Worm (Caenorhabditis elegans): ENCODE results near the gene srg-34.
A peak's percentile ranks its signal among the peaks of the same experiment; 100 is the strongest.

DNA sequence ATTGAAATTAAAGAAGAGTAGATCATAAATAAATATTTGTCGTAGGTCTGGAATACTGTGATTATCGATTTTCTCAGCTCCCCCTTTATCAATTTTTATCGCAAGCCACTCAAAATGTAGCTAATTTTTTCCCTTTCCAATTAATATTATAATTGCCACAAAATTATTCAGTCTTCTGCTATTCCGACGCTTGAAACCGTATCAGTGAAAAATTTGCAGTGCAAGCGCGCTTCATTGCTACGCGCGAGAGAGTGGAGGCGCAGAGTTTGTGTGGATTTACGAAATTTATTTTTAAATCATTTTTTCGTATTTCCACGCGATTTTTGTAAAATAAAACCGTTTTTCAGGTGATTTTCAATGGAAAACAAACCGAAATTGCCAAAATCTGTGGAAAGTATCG lies 31.1 kb downstream of the srg-34 start, which contains the start of gene ints-5:
- TF ChIP-seq elt-3 (tag; optimal IDR thresholded peaks at IDR 0.05) = peak in 1 of 6 experiments; percentile 52
- TF ChIP-seq nhr-77 (tag; optimal IDR thresholded peaks at IDR 0.05) = peak; percentile 35
- peak; percentile 12 for TF ChIP-seq fos-1 (tag; optimal IDR thresholded peaks at IDR 0.05)
- no peak for TF ChIP-seq ztf-11 (tag; optimal IDR thresholded peaks at IDR 0.05)
- no peak for TF ChIP-seq egl-27 (tag; optimal IDR thresholded peaks at IDR 0.05)
- TF ChIP-seq snpc-4 (tag; optimal IDR thresholded peaks at IDR 0.05) = no peak
- no peak for TF ChIP-seq ceh-8 (GFP tag; optimal IDR thresholded peaks at IDR 0.05)
- no peak for TF ChIP-seq C34B4.2 (tag; optimal IDR thresholded peaks at IDR 0.05)
- TF ChIP-seq nhr-19 (GFP tag; conservative IDR thresholded peaks at IDR 0.05) = peak; percentile 82
- no peak for TF ChIP-seq lin-39 (tag; optimal IDR thresholded peaks at IDR 0.05)
- TF ChIP-seq unc-62 (GFP tag; optimal IDR thresholded peaks at IDR 0.05) = no peak
- peak; percentile 55 for TF ChIP-seq tbx-2 (tag; optimal IDR thresholded peaks at IDR 0.05)

Data from whole organism, L1 larva.